Worm (Caenorhabditis elegans): ENCODE data around the gene srx-88.

The srx-88 gene

DNA sequence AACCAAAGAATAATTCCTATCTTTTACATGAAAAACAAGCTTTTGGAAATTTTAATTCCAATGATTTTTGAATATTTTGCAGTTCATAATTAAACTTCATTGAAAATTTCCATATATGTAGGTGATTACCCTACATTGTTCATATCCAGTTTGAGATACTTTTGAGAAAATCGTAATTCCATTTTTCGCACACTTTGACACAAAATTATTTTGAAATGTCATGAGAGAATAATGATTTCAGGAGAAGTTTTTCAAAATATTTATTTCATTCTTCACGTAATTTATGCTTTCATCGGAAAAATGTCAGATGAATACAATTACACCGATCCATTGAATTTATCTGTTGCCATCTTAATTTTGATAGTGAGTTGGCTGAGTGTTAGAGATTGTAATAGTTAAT, at the start of gene srx-88:
Gene srx-88, plus strand, starts transcription at position 301 of the 400 bp plus-strand sequence.
- TF ChIP-seq med-1 (GFP tag; optimal IDR thresholded peaks at IDR 0.05; ENCODE audit: insufficient read depth) (no peak), ref-1 (GFP tag; conservative IDR thresholded peaks at IDR 0.05) (no peak), ztf-23 (GFP tag; IDR thresholded peaks at IDR 0.05) (no peak), T22C8.4 (GFP tag; IDR thresholded peaks at IDR 0.05) (no peak), ztf-29 (GFP tag; IDR thresholded peaks at IDR 0.05) (no peak)

DNA sequence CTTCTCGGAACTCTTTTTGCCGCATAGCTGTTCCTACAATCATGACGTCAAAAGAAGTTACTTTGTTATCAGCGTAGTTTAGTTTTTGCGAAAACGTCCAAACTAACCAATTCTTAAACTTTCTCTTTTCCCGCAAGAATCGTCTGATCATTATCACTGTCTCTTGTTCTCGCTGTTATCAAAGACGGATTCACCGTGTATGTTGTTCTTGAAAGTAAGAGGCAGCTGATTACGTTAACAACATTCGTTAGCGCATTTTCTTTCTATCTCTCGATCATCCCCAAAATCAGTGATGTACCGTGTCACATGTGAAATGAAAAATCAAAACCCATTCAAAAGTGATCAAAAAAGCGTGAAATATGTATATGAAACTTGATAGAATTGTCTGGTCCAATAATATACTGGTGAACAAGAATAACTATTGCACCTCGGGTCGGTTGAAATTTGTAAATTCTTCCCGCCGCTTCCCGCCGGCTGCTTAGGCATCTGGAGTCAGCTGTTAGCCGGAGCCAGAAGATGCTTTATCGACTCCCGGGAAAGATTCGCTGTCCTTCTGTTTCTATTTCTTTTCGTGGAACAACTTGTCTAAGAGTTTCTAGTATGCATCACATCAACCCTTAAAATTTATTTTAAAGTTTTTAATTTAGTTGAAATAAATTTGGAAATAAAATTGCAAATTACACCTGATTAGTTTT, 48.7 kb upstream of the srx-88 start:
- TF ChIP-seq klf-2 (GFP tag; conservative IDR thresholded peaks at IDR 0.05) (no peak), med-1 (GFP tag; optimal IDR thresholded peaks at IDR 0.05; ENCODE audit: insufficient read depth) (no peak)

DNA sequence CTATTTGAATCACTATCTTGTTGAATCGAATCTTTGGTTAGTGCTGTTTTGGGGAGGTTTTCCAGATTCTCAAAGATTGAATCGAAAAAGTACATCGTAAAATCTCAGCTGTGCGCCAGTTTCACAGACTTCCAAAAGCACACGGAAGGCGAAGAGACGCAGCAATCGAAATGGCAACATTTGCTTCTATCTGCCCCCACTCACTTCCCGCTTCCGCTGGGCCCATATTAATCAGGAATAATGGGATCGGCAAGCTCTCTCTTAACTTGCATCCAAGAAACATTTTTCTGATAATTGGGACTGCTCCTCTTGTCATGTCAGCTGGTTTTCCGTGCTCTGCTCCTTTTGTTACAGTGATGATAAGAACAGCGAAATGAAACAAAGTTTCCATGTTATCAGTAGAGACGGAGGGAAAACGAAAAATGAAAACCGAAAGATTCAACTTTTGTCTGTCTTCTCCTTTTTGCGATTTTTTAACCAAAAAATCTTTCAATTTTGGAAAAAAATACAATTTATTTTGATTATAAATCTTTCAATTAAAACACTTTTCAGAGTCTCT, 47.7 kb upstream of the srx-88 start:
- no peak for TF ChIP-seq ztf-29 (GFP tag; IDR thresholded peaks at IDR 0.05)
- TF ChIP-seq T22C8.4 (GFP tag; IDR thresholded peaks at IDR 0.05): no peak
- no peak for TF ChIP-seq klf-2 (GFP tag; conservative IDR thresholded peaks at IDR 0.05)
- TF ChIP-seq tab-1 (GFP tag; IDR thresholded peaks at IDR 0.05): no peak
- no peak for TF ChIP-seq flt-1 (GFP tag; IDR thresholded peaks at IDR 0.05)
- no peak for TF ChIP-seq cog-1 (tag; optimal IDR thresholded peaks at IDR 0.05)
- no peak for TF ChIP-seq ztf-23 (GFP tag; IDR thresholded peaks at IDR 0.05)
- no peak for TF ChIP-seq ref-1 (GFP tag; conservative IDR thresholded peaks at IDR 0.05)
- TF ChIP-seq med-1 (GFP tag; optimal IDR thresholded peaks at IDR 0.05; ENCODE audit: insufficient read depth): no peak

DNA sequence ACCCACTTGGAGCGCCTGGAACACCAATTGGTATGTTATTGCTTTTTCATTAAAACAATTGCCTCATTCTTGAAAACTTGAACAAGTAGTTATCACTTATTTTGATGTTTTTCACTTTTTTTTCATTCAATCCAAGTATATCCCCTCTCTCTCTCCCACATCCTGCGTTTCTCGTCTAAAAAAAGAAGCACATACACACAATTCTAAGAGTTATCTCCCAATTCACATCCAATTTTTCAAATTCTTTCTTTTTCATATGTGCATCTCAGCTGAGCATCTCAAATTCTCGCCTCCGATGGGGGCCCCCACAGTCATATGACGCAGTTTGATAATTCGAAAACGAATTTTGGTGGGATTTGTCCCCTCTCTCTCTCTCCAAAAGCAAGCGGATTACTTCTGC, 46.6 kb upstream of the srx-88 start:
- TF ChIP-seq T22C8.4 (GFP tag; IDR thresholded peaks at IDR 0.05) (no peak), tab-1 (GFP tag; IDR thresholded peaks at IDR 0.05) (no peak), ztf-29 (GFP tag; IDR thresholded peaks at IDR 0.05) (no peak), flt-1 (GFP tag; IDR thresholded peaks at IDR 0.05) (no peak), med-1 (GFP tag; optimal IDR thresholded peaks at IDR 0.05; ENCODE audit: insufficient read depth) (no peak), klf-2 (GFP tag; conservative IDR thresholded peaks at IDR 0.05) (no peak), cog-1 (tag; optimal IDR thresholded peaks at IDR 0.05) (no peak), ztf-23 (GFP tag; IDR thresholded peaks at IDR 0.05) (no peak), ref-1 (GFP tag; conservative IDR thresholded peaks at IDR 0.05) (no peak)

DNA sequence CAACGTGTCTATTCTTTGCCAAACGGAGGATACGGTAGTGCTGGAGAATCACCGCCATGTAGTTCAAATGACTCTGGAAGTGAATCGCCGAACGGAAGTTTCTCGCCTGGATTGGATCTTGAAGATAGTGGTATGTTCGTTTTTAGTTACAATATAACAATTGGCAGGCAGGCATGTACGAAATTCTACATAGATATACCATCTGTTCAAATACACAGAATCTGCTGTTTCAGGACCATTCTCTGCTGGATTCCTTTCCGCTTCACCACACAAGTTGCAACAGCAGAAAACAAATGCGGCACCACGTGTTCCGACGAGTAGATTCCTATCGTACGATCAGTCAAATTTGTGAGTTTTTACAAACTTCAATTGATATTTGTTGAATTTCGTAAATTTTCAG, 43.8 kb upstream of the srx-88 start:
- no peak for TF ChIP-seq cog-1 (tag; optimal IDR thresholded peaks at IDR 0.05)

DNA sequence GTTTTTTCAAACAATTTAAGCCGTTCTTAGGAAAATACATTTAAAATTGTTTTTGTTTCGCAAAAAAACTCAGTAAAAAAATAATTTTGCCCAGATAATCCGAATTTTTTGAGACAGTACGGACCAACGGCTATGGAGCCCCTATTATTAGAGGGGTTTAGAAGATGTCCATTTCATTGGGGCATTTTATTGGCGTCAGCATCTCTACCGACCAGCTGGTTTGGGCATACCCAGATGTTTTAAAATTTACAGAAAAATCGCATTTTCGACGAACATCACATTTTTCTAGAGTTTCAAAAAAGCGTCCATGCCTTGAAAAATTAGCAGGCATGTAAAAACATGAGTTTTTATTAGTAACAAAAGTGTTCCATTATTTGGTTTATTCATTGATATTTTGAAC, 42.0 kb upstream of the srx-88 start:
- TF ChIP-seq cog-1 (tag; optimal IDR thresholded peaks at IDR 0.05) (no peak), ztf-23 (GFP tag; IDR thresholded peaks at IDR 0.05) (0 out of 2 replicates have a peak, but pooled peaks have one; percentile 29), flt-1 (GFP tag; IDR thresholded peaks at IDR 0.05) (peak; percentile 33; the same call in 1 of the 2 replicates)

DNA sequence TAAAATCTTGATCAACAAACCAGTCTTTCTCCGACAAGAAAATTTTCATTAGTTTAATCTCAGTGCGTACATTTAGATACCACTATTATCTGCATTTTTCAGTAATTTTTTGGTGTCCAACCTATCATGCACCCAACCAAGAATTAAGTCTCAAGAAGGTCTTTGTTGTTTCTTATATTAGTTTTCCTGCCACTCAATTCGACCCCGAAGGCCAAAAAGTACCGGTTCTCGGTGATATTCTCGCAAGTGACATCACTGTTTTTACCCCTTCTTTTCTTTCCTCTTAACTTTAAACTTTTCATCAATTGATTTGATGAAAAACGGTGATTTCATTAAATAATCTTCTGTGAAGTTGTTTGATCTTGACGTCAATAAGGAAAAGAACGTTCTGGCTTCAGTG, 39.7 kb upstream of the srx-88 start, which contains the start of gene F38B7.2:
Gene F38B7.2, plus strand, starts transcription at position 400 of the 400 bp plus-strand sequence.
- TF ChIP-seq tab-1 (GFP tag; IDR thresholded peaks at IDR 0.05) (no peak), cog-1 (tag; optimal IDR thresholded peaks at IDR 0.05) (no peak), T22C8.4 (GFP tag; IDR thresholded peaks at IDR 0.05) (no peak), flt-1 (GFP tag; IDR thresholded peaks at IDR 0.05) (no peak), ztf-29 (GFP tag; IDR thresholded peaks at IDR 0.05) (no peak), ref-1 (GFP tag; conservative IDR thresholded peaks at IDR 0.05) (no peak), klf-2 (GFP tag; conservative IDR thresholded peaks at IDR 0.05) (no peak), ztf-23 (GFP tag; IDR thresholded peaks at IDR 0.05) (no peak), med-1 (GFP tag; optimal IDR thresholded peaks at IDR 0.05; ENCODE audit: insufficient read depth) (no peak)

DNA sequence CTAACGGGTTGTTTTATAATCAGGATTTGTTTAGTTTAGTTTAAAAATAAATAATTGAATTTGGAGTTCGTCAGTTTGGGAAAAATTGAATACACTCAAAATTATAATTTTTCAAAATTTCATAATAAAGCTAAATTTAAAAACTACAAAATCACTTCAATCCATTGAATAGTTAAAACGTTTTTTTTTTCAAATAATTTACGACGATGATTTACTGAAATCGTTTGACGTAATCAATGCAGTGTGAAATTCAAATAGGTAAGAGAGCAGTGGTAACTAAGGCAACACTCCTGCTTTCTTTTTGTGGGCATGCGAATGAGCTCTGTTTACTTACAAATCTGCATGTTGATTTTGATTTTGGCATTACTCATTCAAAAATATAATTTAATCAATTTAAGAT, 38.1 kb upstream of the srx-88 start, which contains the start of gene F38B7.10:
Gene F38B7.10, plus strand, starts transcription at position 301 of the 400 bp plus-strand sequence.
- TF ChIP-seq tab-1 (GFP tag; IDR thresholded peaks at IDR 0.05) (no peak), ref-1 (GFP tag; conservative IDR thresholded peaks at IDR 0.05) (no peak), ztf-29 (GFP tag; IDR thresholded peaks at IDR 0.05) (no peak), cog-1 (tag; optimal IDR thresholded peaks at IDR 0.05) (no peak), klf-2 (GFP tag; conservative IDR thresholded peaks at IDR 0.05) (no peak), flt-1 (GFP tag; IDR thresholded peaks at IDR 0.05) (no peak), med-1 (GFP tag; optimal IDR thresholded peaks at IDR 0.05; ENCODE audit: insufficient read depth) (no peak), T22C8.4 (GFP tag; IDR thresholded peaks at IDR 0.05) (no peak), ztf-23 (GFP tag; IDR thresholded peaks at IDR 0.05) (no peak)

DNA sequence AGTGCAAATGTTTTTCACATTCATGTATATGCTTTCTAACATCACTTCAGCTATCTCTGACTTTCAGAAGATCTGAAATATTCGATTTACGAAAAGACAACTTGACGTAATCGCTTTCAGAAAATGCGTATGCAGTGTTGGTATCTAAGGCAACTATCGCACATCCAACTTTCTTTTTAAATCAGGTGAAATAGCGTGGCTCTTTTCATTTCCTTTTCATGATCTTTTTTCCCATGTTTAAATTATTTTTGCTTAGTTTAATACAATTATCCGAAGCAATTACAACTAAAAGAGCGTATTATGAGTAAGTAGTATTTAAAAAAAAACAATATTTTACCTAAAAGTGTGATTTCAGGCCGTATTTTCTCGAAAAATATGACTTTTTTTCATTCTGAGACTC, 36.5 kb upstream of the srx-88 start, which contains the start of gene F38B7.11:
Gene F38B7.11, plus strand, starts transcription at position 301 of the 400 bp plus-strand sequence.
- TF ChIP-seq ztf-29 (GFP tag; IDR thresholded peaks at IDR 0.05) (no peak), ztf-23 (GFP tag; IDR thresholded peaks at IDR 0.05) (no peak), flt-1 (GFP tag; IDR thresholded peaks at IDR 0.05) (no peak), klf-2 (GFP tag; conservative IDR thresholded peaks at IDR 0.05) (no peak), ref-1 (GFP tag; conservative IDR thresholded peaks at IDR 0.05) (no peak), T22C8.4 (GFP tag; IDR thresholded peaks at IDR 0.05) (no peak), med-1 (GFP tag; optimal IDR thresholded peaks at IDR 0.05; ENCODE audit: insufficient read depth) (no peak), cog-1 (tag; optimal IDR thresholded peaks at IDR 0.05) (no peak), tab-1 (GFP tag; IDR thresholded peaks at IDR 0.05) (no peak)

DNA sequence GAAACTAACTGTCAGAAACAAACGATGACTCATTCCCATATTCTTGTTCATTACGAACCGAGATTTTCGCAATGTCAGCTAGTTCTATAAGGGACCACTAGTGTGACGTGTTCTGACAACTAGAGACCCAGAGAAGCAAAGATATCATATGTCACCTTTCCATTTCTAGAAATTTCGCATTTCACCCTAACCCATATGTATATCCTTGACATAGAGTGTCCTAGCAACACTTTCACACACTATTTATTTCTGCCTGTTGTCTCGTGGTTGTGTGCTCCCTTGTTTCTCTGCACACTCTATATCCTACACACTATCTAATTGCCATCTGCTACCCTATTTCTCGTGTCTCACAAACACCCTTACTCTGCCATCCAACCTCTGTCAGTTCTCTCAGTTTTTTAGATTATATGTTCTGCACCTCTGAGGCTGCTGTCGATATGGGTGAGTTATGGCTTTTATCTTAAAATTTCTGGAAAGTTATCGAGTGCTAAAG, 34.4 kb upstream of the srx-88 start, which contains the start of the genes F38B7.17 and F38B7.3:
Gene F38B7.17, minus strand, starts transcription at position 51 of the 493 bp plus-strand sequence.
Gene F38B7.3, plus strand, starts transcription at position 194 of the 493 bp plus-strand sequence.
- TF ChIP-seq T22C8.4 (GFP tag; IDR thresholded peaks at IDR 0.05) (no peak), med-1 (GFP tag; optimal IDR thresholded peaks at IDR 0.05; ENCODE audit: insufficient read depth) (no peak), klf-2 (GFP tag; conservative IDR thresholded peaks at IDR 0.05) (no peak), cog-1 (tag; optimal IDR thresholded peaks at IDR 0.05) (no peak), ztf-29 (GFP tag; IDR thresholded peaks at IDR 0.05) (no peak), ztf-23 (GFP tag; IDR thresholded peaks at IDR 0.05) (no peak), ref-1 (GFP tag; conservative IDR thresholded peaks at IDR 0.05) (no peak), tab-1 (GFP tag; IDR thresholded peaks at IDR 0.05) (no peak), flt-1 (GFP tag; IDR thresholded peaks at IDR 0.05) (no peak)

All from whole organism, midembryonic.